Fruit fly (Drosophila melanogaster) whole organism, pupa: ENCODE data around the gene bt.
"Not testable (repeated sequence)": the region's sequence is repeated elsewhere in the genome, so short reads cannot be mapped to it uniquely, and the experiment has no call there.

Experiments used
- CG10348 ChIP-seq: fragments of 200-800 bp; sonication (Bioruptor generic); IDR thresholded peaks from 2 replicates; pipeline ENCODE4 v1.3.6; 2022; ENCODE audit warnings: missing biosample characterization, missing genetic modification characterization
- CG12605 ChIP-seq: fragments of 200-800 bp; sonication (Bioruptor generic); IDR thresholded peaks from 2 replicates; pipeline ENCODE4 v1.3.6; 2022; ENCODE audit warnings: missing biosample characterization, missing genetic modification characterization
- CG13204 ChIP-seq: fragments of 200-800 bp; sonication (Bioruptor generic); optimal IDR thresholded peaks from 2 replicates; lab custom pipeline; 2018; ENCODE audit warnings: missing biosample characterization, mild to moderate bottlenecking, missing genetic modification characterization, moderate library complexity
- CG14655 ChIP-seq: fragments of 200-800 bp; sonication (Bioruptor generic); optimal IDR thresholded peaks from 3 replicates; lab custom pipeline; 2017; ENCODE audit warnings: mild to moderate bottlenecking, missing biosample characterization, missing genetic modification reagents, missing genetic modification characterization
- CG15710 ChIP-seq: fragments of 200-800 bp; sonication (Bioruptor generic); optimal IDR thresholded peaks from 2 replicates; lab custom pipeline; 2018; ENCODE audit warnings: missing biosample characterization, mild to moderate bottlenecking, missing genetic modification characterization, moderate library complexity
- CG17806 ChIP-seq: fragments of 200-800 bp; sonication (Bioruptor generic); optimal IDR thresholded peaks from 2 replicates; lab custom pipeline; 2018; ENCODE audit warnings: missing biosample characterization, mild to moderate bottlenecking, missing genetic modification characterization, moderate library complexity
- CG32121 ChIP-seq: fragments of 200-800 bp; sonication (Bioruptor generic); IDR thresholded peaks from 2 replicates; pipeline ENCODE4 v1.3.6; 2022; ENCODE audit warnings: missing biosample characterization, missing genetic modification characterization
- CG34367 ChIP-seq: fragments of 200-800 bp; sonication (Bioruptor generic); optimal IDR thresholded peaks from 2 replicates; lab custom pipeline; 2018; ENCODE audit warnings: missing biosample characterization, mild to moderate bottlenecking, missing genetic modification characterization
- CG4496 ChIP-seq: fragments of 200-800 bp; sonication (Bioruptor generic); IDR thresholded peaks from 3 replicates; pipeline ENCODE4 v1.3.6; 2022; ENCODE audit warnings: missing biosample characterization, missing genetic modification characterization
- CG8159 ChIP-seq: fragments of 200-800 bp; sonication (Bioruptor generic); optimal IDR thresholded peaks from 3 replicates; lab custom pipeline; 2018; ENCODE audit warnings: missing biosample characterization, mild to moderate bottlenecking, missing genetic modification characterization, moderate library complexity
- CG8301 ChIP-seq: fragments of 200-800 bp; sonication (Bioruptor generic); optimal IDR thresholded peaks from 2 replicates; lab custom pipeline; 2018; ENCODE audit warnings: missing biosample characterization, mild to moderate bottlenecking, missing genetic modification characterization
- CG9948 ChIP-seq: fragments of 200-800 bp; sonication (Bioruptor generic); optimal IDR thresholded peaks from 2 replicates; lab custom pipeline; 2018; ENCODE audit warnings: missing biosample characterization, mild to moderate bottlenecking, missing genetic modification characterization, moderate library complexity
- D1 ChIP-seq: fragments of 200-800 bp; sonication (Bioruptor generic); optimal IDR thresholded peaks from 2 replicates; lab custom pipeline; 2018; ENCODE audit warnings: missing biosample characterization, mild to moderate bottlenecking, missing genetic modification characterization, moderate library complexity
- EcR ChIP-seq: fragments of 200-800 bp; sonication (Bioruptor generic); optimal IDR thresholded peaks from 3 replicates; lab custom pipeline; 2019; ENCODE audit warnings: missing biosample characterization, missing genetic modification characterization, mild to moderate bottlenecking, moderate library complexity, missing genetic modification reagents
- Ets98B ChIP-seq: fragments of 200-800 bp; sonication (Bioruptor generic); IDR thresholded peaks from 2 replicates; pipeline ENCODE4 v1.3.6; 2022; ENCODE audit warnings: missing biosample characterization, missing genetic modification characterization
- Pif1A ChIP-seq: fragments of 200-800 bp; sonication (Bioruptor generic); optimal IDR thresholded peaks from 3 replicates; lab custom pipeline; 2016; ENCODE audit warnings: missing biosample characterization, missing genetic modification characterization
- Pif1B ChIP-seq: fragments of 200-800 bp; sonication (Bioruptor generic); optimal IDR thresholded peaks from 3 replicates; lab custom pipeline; 2016; ENCODE audit warnings: missing biosample characterization, missing genetic modification characterization
- Snoo ChIP-seq: fragments of 200-800 bp; sonication (Bioruptor generic); optimal IDR thresholded peaks from 3 replicates; lab custom pipeline; 2017; ENCODE audit warnings: missing biosample characterization, mild to moderate bottlenecking, missing genetic modification characterization, inconsistent platforms
- fd96Ca ChIP-seq: fragments of 200-800 bp; sonication (Bioruptor generic); IDR thresholded peaks from 3 replicates; pipeline ENCODE4 v1.3.6; 2022; ENCODE audit warnings: missing biosample characterization, missing genetic modification characterization
- gl ChIP-seq: fragments of 200-800 bp; sonication (Bioruptor generic); optimal IDR thresholded peaks from 2 replicates; lab custom pipeline; 2018; ENCODE audit warnings: missing biosample characterization, mild to moderate bottlenecking, missing genetic modification characterization
- rn ChIP-seq: fragments of 200-800 bp; sonication (Bioruptor generic); IDR thresholded peaks from 2 replicates; pipeline ENCODE4 v1.3.6; 2022; ENCODE audit warnings: missing biosample characterization, missing genetic modification characterization

The bt gene

dm6 chr4:788878-789277, 64.7 kb downstream of the bt start, which contains the start of gene MED26:
Gene MED26 (minus strand): TSS chr4:788978.
- not testable (repeated sequence) for TF ChIP-seq fd96Ca; gl; CG4496 (GFP tag; lab: Robert Waterston, UW)

- TF ChIP-seq rn (no peak), Snoo (tag; lab: Kevin White, UChicago) (no peak), CG32121 (no peak), CG15710 (tag; lab: Kevin White, UChicago) (no peak), CG13204 (GFP tag; lab: Kevin White, UChicago) (no peak), CG12605 (no peak), CG9948 (tag; lab: Kevin White, UChicago) (no peak), CG17806 (tag; lab: Kevin White, UChicago) (no peak), CG10348 (GFP tag; lab: Robert Waterston, UW) (no peak), CG34367 (tag; lab: Kevin White, UChicago) (no peak), gl (no peak), Pif1B (no peak), CG8301 (no peak), Pif1A (GFP tag; lab: Kevin White, UChicago) (no peak), CG8159 (tag; lab: Kevin White, UChicago) (no peak), D1 (tag; lab: Kevin White, UChicago) (no peak), CG14655 (GFP tag; lab: Kevin White, UChicago) (no peak), fd96Ca (no peak), Ets98B (GFP tag; lab: Robert Waterston, UW) (no peak)
Measured at dm6 chr4:806960-807359, 82.8 kb downstream of the bt start.

- TF ChIP-seq CG10348 (GFP tag; lab: Robert Waterston, UW), result no peak
- no peak for TF ChIP-seq CG12605
- no peak for TF ChIP-seq rn
- no peak for TF ChIP-seq Ets98B (GFP tag; lab: Robert Waterston, UW)
- TF ChIP-seq CG14655 (GFP tag; lab: Kevin White, UChicago), result peak; percentile 85
- peak; percentile 72 for TF ChIP-seq CG15710 (tag; lab: Kevin White, UChicago)
- TF ChIP-seq CG8159 (tag; lab: Kevin White, UChicago), result peak; percentile 67
- peak; percentile 82 for TF ChIP-seq Pif1A (GFP tag; lab: Kevin White, UChicago)
- no peak for TF ChIP-seq EcR (GFP tag; lab: Kevin White, UChicago)
- no peak for TF ChIP-seq CG13204 (GFP tag; lab: Kevin White, UChicago)
- TF ChIP-seq CG34367 (tag; lab: Kevin White, UChicago), result peak; percentile 62
- peak; percentile 64 for TF ChIP-seq CG17806 (tag; lab: Kevin White, UChicago)
- TF ChIP-seq Snoo (tag; lab: Kevin White, UChicago), result peak; percentile 41
- TF ChIP-seq CG4496 (GFP tag; lab: Robert Waterston, UW), result no peak
- TF ChIP-seq CG8301, result peak; percentile 74
- TF ChIP-seq gl, result no peak
- peak; percentile 52 for TF ChIP-seq D1 (tag; lab: Kevin White, UChicago)
- TF ChIP-seq fd96Ca, result no peak
- TF ChIP-seq CG9948 (tag; lab: Kevin White, UChicago), result peak; percentile 71
- TF ChIP-seq Pif1B, result peak; percentile 60
- no peak for TF ChIP-seq CG32121
- TF ChIP-seq, all 21 proteins: peak for 11
Measured at dm6 chr4:807422-808391, 83.5 kb downstream of the bt start.

- TF ChIP-seq CG34367 (tag; lab: Kevin White, UChicago) (no peak), rn (no peak), CG13204 (GFP tag; lab: Kevin White, UChicago) (no peak), Pif1B (no peak), gl (no peak), CG14655 (GFP tag; lab: Kevin White, UChicago) (no peak), D1 (tag; lab: Kevin White, UChicago) (no peak), fd96Ca (no peak), CG15710 (tag; lab: Kevin White, UChicago) (no peak), CG10348 (GFP tag; lab: Robert Waterston, UW) (no peak), CG8301 (no peak), EcR (GFP tag; lab: Kevin White, UChicago) (no peak), CG12605 (no peak), CG17806 (tag; lab: Kevin White, UChicago) (no peak), CG9948 (tag; lab: Kevin White, UChicago) (no peak), CG4496 (GFP tag; lab: Robert Waterston, UW) (no peak), Pif1A (GFP tag; lab: Kevin White, UChicago) (no peak), Ets98B (GFP tag; lab: Robert Waterston, UW) (no peak), CG8159 (tag; lab: Kevin White, UChicago) (no peak)
Measured at dm6 chr4:810864-811263, 86.7 kb downstream of the bt start.

- TF ChIP-seq CG17806 (tag; lab: Kevin White, UChicago) (no peak), gl (no peak), D1 (tag; lab: Kevin White, UChicago) (no peak), CG15710 (tag; lab: Kevin White, UChicago) (no peak), fd96Ca (no peak), Ets98B (GFP tag; lab: Robert Waterston, UW) (no peak), CG13204 (GFP tag; lab: Kevin White, UChicago) (no peak), CG14655 (GFP tag; lab: Kevin White, UChicago) (no peak), CG12605 (no peak), Pif1B (no peak)
Measured at dm6 chr4:816500-816899, 92.3 kb downstream of the bt start.
